Fruit fly (Drosophila melanogaster) whole organism, embryonic: ENCODE data around the gene CG13810.

Source experiments
- Abd-B ChIP-seq: fragments of 200-800 bp; sonication (Bioruptor generic); optimal IDR thresholded peaks from 2 replicates; lab custom pipeline; 2018; ENCODE audit warnings: missing biosample characterization, mild to moderate bottlenecking, missing genetic modification characterization, moderate library complexity
- Aef1 ChIP-seq: fragments of 200-800 bp; sonication (Bioruptor generic); IDR thresholded peaks from 3 replicates; pipeline ENCODE4 v1.3.6; 2022; ENCODE audit warnings: missing biosample characterization, missing genetic modification characterization
- B-H1 ChIP-seq: fragments of 200-800 bp; sonication (Bioruptor generic); IDR thresholded peaks from 3 replicates; pipeline ENCODE4 v1.3.6; 2022; ENCODE audit warnings: missing biosample characterization, missing genetic modification characterization
- BtbVII ChIP-seq: fragments of 200-800 bp; sonication (Bioruptor generic); optimal IDR thresholded peaks from 3 replicates; lab custom pipeline; 2017; ENCODE audit warnings: missing biosample characterization, mild to moderate bottlenecking, missing genetic modification characterization
- CG10431 ChIP-seq: fragments of 200-800 bp; sonication (Bioruptor generic); optimal IDR thresholded peaks from 3 replicates; lab custom pipeline; 2018; ENCODE audit warnings: missing biosample characterization, mild to moderate bottlenecking, missing genetic modification characterization
- CG11093 ChIP-seq: fragments of 200-800 bp; sonication (Bioruptor generic); IDR thresholded peaks from 3 replicates; pipeline ENCODE4 v1.3.6; 2022; ENCODE audit warnings: missing biosample characterization, missing genetic modification characterization
- CG11398 ChIP-seq: fragments of 200-800 bp; sonication (Bioruptor generic); optimal IDR thresholded peaks from 2 replicates; lab custom pipeline; 2016; ENCODE audit warnings: missing biosample characterization, missing genetic modification characterization
- CG11504 ChIP-seq: fragments of 200-800 bp; sonication (Bioruptor generic); optimal IDR thresholded peaks from 3 replicates; lab custom pipeline; 2019; ENCODE audit warnings: missing biosample characterization, mild to moderate bottlenecking, missing genetic modification characterization, moderate library complexity
- CG11723 ChIP-seq: fragments of 200-800 bp; sonication (Bioruptor generic); optimal IDR thresholded peaks from 2 replicates; lab custom pipeline; 2017; ENCODE audit warnings: missing biosample characterization, mild to moderate bottlenecking, missing genetic modification characterization
- CG13894 ChIP-seq: fragments of 200-800 bp; sonication (Bioruptor generic); optimal IDR thresholded peaks from 3 replicates; lab custom pipeline; 2018; ENCODE audit warnings: missing biosample characterization, mild to moderate bottlenecking, missing genetic modification characterization, moderate library complexity
- CG14710 ChIP-seq: fragments of 200-800 bp; sonication (Bioruptor generic); optimal IDR thresholded peaks from 3 replicates; lab custom pipeline; 2019; ENCODE audit warnings: missing biosample characterization, mild to moderate bottlenecking, missing genetic modification characterization, moderate library complexity
- CG1647 ChIP-seq: fragments of 200-800 bp; sonication (Bioruptor generic); optimal IDR thresholded peaks from 3 replicates; lab custom pipeline; 2016; ENCODE audit warnings: missing biosample characterization, missing genetic modification characterization
- CG16815 ChIP-seq: fragments of 200-800 bp; sonication (Bioruptor generic); optimal IDR thresholded peaks from 3 replicates; lab custom pipeline; 2017; ENCODE audit warnings: missing biosample characterization, mild to moderate bottlenecking, missing genetic modification characterization
- CG17361 ChIP-seq: fragments of 200-800 bp; sonication (Bioruptor generic); IDR thresholded peaks from 3 replicates; pipeline ENCODE4 v1.3.6; 2022; ENCODE audit warnings: missing biosample characterization, missing genetic modification characterization
- CG17802 ChIP-seq: fragments of 200-800 bp; sonication (Bioruptor generic); optimal IDR thresholded peaks from 2 replicates; lab custom pipeline; 2018; ENCODE audit warnings: missing biosample characterization, mild to moderate bottlenecking, missing genetic modification characterization, moderate library complexity
- CG2678 ChIP-seq: fragments of 200-800 bp; sonication (Bioruptor generic); optimal IDR thresholded peaks from 3 replicates; lab custom pipeline; 2019; ENCODE audit warnings: missing biosample characterization, mild to moderate bottlenecking, missing genetic modification characterization, moderate library complexity
- CG3065 ChIP-seq: fragments of 200-800 bp; sonication (Bioruptor generic); optimal IDR thresholded peaks from 2 replicates; lab custom pipeline; 2016; ENCODE audit warnings: missing biosample characterization, missing genetic modification characterization
- CG4617 ChIP-seq: fragments of 200-800 bp; sonication (Bioruptor generic); optimal IDR thresholded peaks from 3 replicates; lab custom pipeline; 2016; ENCODE audit warnings: missing biosample characterization, missing genetic modification characterization, borderline replicate concordance
- CG5180 ChIP-seq: fragments of 200-800 bp; sonication (Bioruptor generic); optimal IDR thresholded peaks from 3 replicates; lab custom pipeline; 2017; ENCODE audit warnings: missing biosample characterization, missing genetic modification characterization, mild to moderate bottlenecking, moderate library complexity, missing genetic modification reagents
- CG9876 ChIP-seq: fragments of 200-800 bp; sonication (Bioruptor generic); optimal IDR thresholded peaks from 2 replicates; lab custom pipeline; 2016; ENCODE audit warnings: missing biosample characterization, missing genetic modification characterization
- Camta ChIP-seq: fragments of 200-800 bp; sonication (Bioruptor generic); optimal IDR thresholded peaks from 2 replicates; lab custom pipeline; 2016; ENCODE audit warnings: missing biosample characterization, missing genetic modification characterization
- Deaf1 ChIP-seq: fragments of 200-800 bp; optimal IDR thresholded peaks from 3 replicates; lab custom pipeline; 2019; ENCODE audit warnings: missing biosample characterization, mild to moderate bottlenecking, missing genetic modification characterization, moderate library complexity
- Doc3 ChIP-seq: fragments of 200-800 bp; sonication (Bioruptor generic); IDR thresholded peaks from 3 replicates; pipeline ENCODE4 v1.3.6; 2022; ENCODE audit warnings: missing biosample characterization, missing genetic modification characterization; ENCODE audit not compliant: partially characterized antibody
- Mad ChIP-seq: fragments of 200-800 bp; sonication (Bioruptor generic); optimal IDR thresholded peaks from 2 replicates; lab custom pipeline; 2016; ENCODE audit warnings: missing biosample characterization, missing genetic modification characterization
- NFAT ChIP-seq: fragments of 200-800 bp; sonication (Bioruptor generic); IDR thresholded peaks from 2 replicates; pipeline ENCODE4 v1.3.6; 2022; ENCODE audit warnings: missing biosample characterization, missing genetic modification characterization
- Rx ChIP-seq: fragments of 200-800 bp; sonication (Bioruptor generic); IDR thresholded peaks from 2 replicates; pipeline ENCODE4 v1.3.6; 2022; ENCODE audit warnings: missing biosample characterization, missing genetic modification characterization
- Sox100B ChIP-seq: fragments of 200-800 bp; sonication (Bioruptor generic); optimal IDR thresholded peaks from 3 replicates; lab custom pipeline; 2018; ENCODE audit warnings: missing biosample characterization, mild to moderate bottlenecking, missing genetic modification characterization
- Sox102F ChIP-seq: fragments of 200-800 bp; sonication (Bioruptor generic); optimal IDR thresholded peaks from 2 replicates; lab custom pipeline; 2018; ENCODE audit warnings: missing biosample characterization, mild to moderate bottlenecking, missing genetic modification characterization, moderate library complexity
- Spps ChIP-seq: fragments of 200-800 bp; sonication (Bioruptor generic); optimal IDR thresholded peaks from 2 replicates; lab custom pipeline; 2018; ENCODE audit warnings: missing biosample characterization, mild to moderate bottlenecking, missing genetic modification characterization
- Usf ChIP-seq: fragments of 200-800 bp; sonication (Bioruptor generic); optimal IDR thresholded peaks from 2 replicates; lab custom pipeline; 2017; ENCODE audit warnings: missing genotype, missing biosample characterization, missing genetic modification characterization
- ab ChIP-seq: fragments of 200-800 bp; sonication (Bioruptor generic); optimal IDR thresholded peaks from 2 replicates; lab custom pipeline; 2016; ENCODE audit warnings: missing biosample characterization, missing genetic modification characterization
- abd-A ChIP-seq: fragments of 200-800 bp; sonication (Bioruptor generic); optimal IDR thresholded peaks from 3 replicates; lab custom pipeline; 2019; ENCODE audit warnings: missing biosample characterization, mild to moderate bottlenecking, missing genetic modification characterization, moderate library complexity
- amos ChIP-seq: fragments of 200-800 bp; sonication (Bioruptor generic); IDR thresholded peaks from 2 replicates; pipeline ENCODE4 v1.3.6; 2022; ENCODE audit warnings: missing biosample characterization, missing genetic modification characterization; ENCODE audit not compliant: partially characterized antibody
- ato ChIP-seq: fragments of 200-800 bp; sonication (Bioruptor generic); IDR thresholded peaks from 2 replicates; pipeline ENCODE4 v1.3.6; 2022; ENCODE audit warnings: missing biosample characterization, missing genetic modification characterization; ENCODE audit not compliant: partially characterized antibody
- fd96Cb ChIP-seq: fragments of 200-800 bp; sonication (Bioruptor generic); optimal IDR thresholded peaks from 2 replicates; lab custom pipeline; 2018; ENCODE audit warnings: missing biosample characterization, mild to moderate bottlenecking, missing genetic modification characterization, moderate library complexity
- gsb-n ChIP-seq: fragments of 200-800 bp; sonication (Bioruptor generic); optimal IDR thresholded peaks from 3 replicates; lab custom pipeline; 2018; ENCODE audit warnings: missing biosample characterization, mild to moderate bottlenecking, missing genetic modification characterization
- hb ChIP-seq: fragments of 200-800 bp; sonication (Bioruptor generic); IDR thresholded peaks from 3 replicates; pipeline ENCODE4 v1.3.6; 2022; ENCODE audit warnings: missing biosample characterization, missing genetic modification characterization; ENCODE audit not compliant: partially characterized antibody
- hkb ChIP-seq, 2 experiments: fragments of 200-800 bp in 1 of 2; fragments of >200 bp in 1 of 2; sonication (Bioruptor generic) in 1 of 2; IDR thresholded peaks in 1 of 2; optimal IDR thresholded peaks in 1 of 2; 2 replicates each; pipeline versions ENCODE4 v1.3.6 to Lab custom; 2017 to 2022; ENCODE audit warnings: missing biosample characterization in 1 of 2, missing genetic modification characterization in 1 of 2
- jumu ChIP-seq: fragments of 200-800 bp; sonication (Bioruptor generic); optimal IDR thresholded peaks from 3 replicates; lab custom pipeline; 2016; ENCODE audit warnings: missing biosample characterization, missing genetic modification characterization
- kah ChIP-seq: fragments of 200-800 bp; sonication (Bioruptor generic); optimal IDR thresholded peaks from 2 replicates; lab custom pipeline; 2018; ENCODE audit warnings: missing biosample characterization, mild to moderate bottlenecking, missing genetic modification characterization
- pb ChIP-seq: fragments of 200-800 bp; sonication (Bioruptor generic); optimal IDR thresholded peaks from 3 replicates; lab custom pipeline; 2016; ENCODE audit warnings: missing biosample characterization, missing genetic modification characterization
- peb ChIP-seq: fragments of 200-800 bp; sonication (Bioruptor generic); IDR thresholded peaks from 2 replicates; pipeline ENCODE4 v1.3.6; 2022; ENCODE audit warnings: missing biosample characterization, missing genetic modification characterization
- shn ChIP-seq: fragments of 200-800 bp; sonication (Bioruptor generic); optimal IDR thresholded peaks from 3 replicates; lab custom pipeline; 2016; ENCODE audit warnings: missing biosample characterization, missing genetic modification characterization
- ssp ChIP-seq: fragments of 200-800 bp; sonication (Bioruptor generic); IDR thresholded peaks from 2 replicates; pipeline ENCODE4 v1.3.6; 2022; ENCODE audit warnings: missing biosample characterization, missing genetic modification characterization
- stwl ChIP-seq: fragments of 200-800 bp; sonication (Bioruptor generic); optimal IDR thresholded peaks from 3 replicates; lab custom pipeline; 2018; ENCODE audit warnings: missing biosample characterization, mild to moderate bottlenecking, missing genetic modification characterization, moderate library complexity
- tx ChIP-seq: fragments of 200-800 bp; sonication (Bioruptor generic); optimal IDR thresholded peaks from 2 replicates; lab custom pipeline; 2016; ENCODE audit warnings: missing biosample characterization, missing genetic modification characterization
- vnd ChIP-seq: fragments of 200-800 bp; sonication (Bioruptor generic); IDR thresholded peaks from 3 replicates; pipeline ENCODE4 v1.3.6; 2022; ENCODE audit warnings: missing biosample characterization, missing genetic modification characterization; ENCODE audit not compliant: partially characterized antibody
- zen2 ChIP-seq: fragments of 200-800 bp; sonication (Bioruptor generic); IDR thresholded peaks from 3 replicates; pipeline ENCODE4 v1.3.6; 2022; ENCODE audit warnings: missing biosample characterization, missing genetic modification characterization; ENCODE audit not compliant: partially characterized antibody

The CG13810 gene

DNA sequence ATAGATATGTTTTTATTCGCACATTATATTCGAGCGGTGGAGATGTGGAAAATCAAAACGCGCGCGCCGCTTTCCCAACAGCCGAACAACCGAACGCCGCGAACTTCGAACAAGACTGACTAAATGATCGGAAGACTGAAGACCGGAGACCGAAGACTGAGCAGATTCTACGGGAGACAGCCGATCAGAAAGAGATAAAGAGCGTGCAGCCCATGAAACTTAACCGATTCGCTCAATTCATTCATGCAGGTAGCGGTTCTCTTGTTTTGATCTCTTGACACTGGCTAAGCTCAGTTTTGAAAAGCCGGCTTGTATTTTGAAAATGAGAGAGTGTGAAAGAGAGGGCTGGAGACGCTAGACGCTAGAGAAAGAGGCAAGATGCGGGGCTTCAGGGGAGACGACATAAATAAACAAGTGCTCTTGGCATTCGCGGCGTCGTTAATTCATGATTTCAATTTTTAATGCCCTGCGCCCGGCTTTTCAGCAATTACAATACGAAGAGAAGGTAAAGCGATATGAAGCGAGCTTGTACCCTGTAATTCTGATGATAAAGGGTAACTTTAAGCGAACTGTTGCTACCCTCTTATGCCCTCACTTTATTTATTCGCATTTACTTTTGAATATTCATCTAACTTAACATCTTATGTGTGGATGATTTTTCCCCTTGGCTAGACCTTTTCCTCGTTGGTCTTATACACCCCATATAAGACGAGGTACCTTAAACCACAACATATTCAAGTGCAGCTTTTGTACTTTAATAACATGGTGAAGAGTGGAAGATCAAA, 34.0 kb upstream of the CG13810 start, which contains the start of gene zormin (continued):
- TF ChIP-seq stwl (no peak), CG11093 (no peak; the same call in 2 of the 3 replicates), NFAT (GFP tag; lab: Robert Waterston, UW) (peak; percentile 15; the same call in 1 of the 2 replicates), CG11398 (GFP tag; lab: Kevin White, UChicago) (no peak), gsb-n (tag; lab: Kevin White, UChicago) (no peak), pb (GFP tag; lab: Kevin White, UChicago) (no peak), CG11723 (GFP tag; lab: Kevin White, UChicago) (no peak), Camta (GFP tag; lab: Kevin White, UChicago) (no peak), tx (GFP tag; lab: Kevin White, UChicago) (no peak), hkb (optimal IDR thresholded peaks at IDR 0.05; lab: Kevin White, UChicago) (no peak), hkb (GFP tag; IDR thresholded peaks at IDR 0.05; lab: Robert Waterston, UW) (no peak; the same call in none of the 2 replicates), B-H1 (GFP tag; lab: Robert Waterston, UW) (no peak), hb (GFP tag; lab: Robert Waterston, UW) (no peak), Rx (0 out of 2 replicates have a peak, but pooled peaks have one; percentile 26), zen2 (peak; percentile 51; the same call in 1 of the 3 replicates), Usf (GFP tag; lab: Kevin White, UChicago) (no peak), Spps (tag; lab: Kevin White, UChicago) (no peak), ab (no peak), ato (GFP tag; lab: Robert Waterston, UW) (no peak), CG11504 (tag; lab: Kevin White, UChicago) (peak; percentile 66), Doc3 (GFP tag; lab: Robert Waterston, UW) (no peak), peb (GFP tag; lab: Robert Waterston, UW) (no peak), abd-A (tag; lab: Kevin White, UChicago) (no peak), Sox100B (GFP tag; lab: Kevin White, UChicago) (no peak), amos (GFP tag; lab: Robert Waterston, UW) (no peak; the same call in 1 of the 2 replicates), BtbVII (GFP tag; lab: Kevin White, UChicago) (no peak), Deaf1 (peak; percentile 77), CG1647 (GFP tag; lab: Kevin White, UChicago) (no peak), CG16815 (GFP tag; lab: Kevin White, UChicago) (no peak), shn (GFP tag; lab: Kevin White, UChicago) (no peak), CG13894 (tag; lab: Kevin White, UChicago) (no peak), CG17361 (GFP tag; lab: Robert Waterston, UW) (0 out of 3 replicates have a peak, but pooled peaks have one; percentile 26), Mad (GFP tag; lab: Kevin White, UChicago) (no peak), vnd (GFP tag; lab: Robert Waterston, UW) (no peak), ssp (GFP tag; lab: Robert Waterston, UW) (no peak), CG17802 (tag; lab: Kevin White, UChicago) (no peak), CG5180 (GFP tag; lab: Kevin White, UChicago) (peak; percentile 95), CG9876 (GFP tag; lab: Kevin White, UChicago) (no peak), Sox102F (GFP tag; lab: Kevin White, UChicago) (peak; percentile 47), CG3065 (GFP tag; lab: Kevin White, UChicago) (no peak), Abd-B (GFP tag; lab: Kevin White, UChicago) (peak; percentile 22), CG10431 (GFP tag; lab: Kevin White, UChicago) (no peak), Aef1 (GFP tag; lab: Robert Waterston, UW) (peak; percentile 16; the same call in 1 of the 3 replicates), fd96Cb (tag; lab: Kevin White, UChicago) (peak; percentile 50), CG14710 (tag; lab: Kevin White, UChicago) (no peak), CG4617 (no peak), jumu (GFP tag; lab: Kevin White, UChicago) (no peak), CG2678 (tag; lab: Kevin White, UChicago) (peak; percentile 42), kah (GFP tag; lab: Kevin White, UChicago) (no peak)
